Fruit fly (Drosophila melanogaster): ENCODE results near the gene CG17377.

DNA sequence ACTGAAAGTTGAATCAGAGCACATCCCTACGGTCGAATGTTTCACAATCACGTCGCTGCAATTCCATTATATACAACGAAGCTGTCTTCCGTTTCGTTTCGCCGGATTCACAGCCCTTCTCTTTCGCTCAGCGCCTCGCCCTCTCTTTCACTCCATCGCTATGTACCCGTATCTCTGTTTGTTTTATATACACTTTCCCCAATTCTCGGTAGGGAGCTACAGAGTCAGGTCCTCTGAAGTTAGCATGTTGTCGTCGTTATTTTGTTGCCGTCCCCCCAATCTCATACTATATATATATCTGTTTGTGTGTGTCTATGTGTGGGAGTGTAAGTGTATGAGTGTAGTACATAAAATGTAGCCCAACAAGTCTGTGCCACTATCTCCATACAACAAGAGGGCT lies 33.5 kb upstream of the CG17377 start:
- TF ChIP-seq kay (GFP tag; ENCODE audit: borderline replicate concordance) (no peak), CG11617 (GFP tag; optimal IDR thresholded peaks at IDR 0.05) (no peak)
